Worm (Caenorhabditis elegans): ENCODE results near the gene Y57G11C.22.

- TF ChIP-seq ref-1 (GFP tag; conservative IDR thresholded peaks at IDR 0.05) (no peak), med-1 (GFP tag; optimal IDR thresholded peaks at IDR 0.05; ENCODE audit: insufficient read depth) (no peak)
Observed at ce11 chrIV:14800931-14801330, 36.1 kb upstream of the Y57G11C.22 start.

Data from whole organism, midembryonic.